Worm (Caenorhabditis elegans): ENCODE measurements around the gene yap-1.
A peak's percentile ranks its signal among the peaks of the same experiment; 100 is the strongest.

ce11 chrX:10731837-10732236 lies 40.1 kb downstream of the yap-1 start:
- TF ChIP-seq nhr-11 (tag; optimal IDR thresholded peaks at IDR 0.05) (no peak), dmd-6 (GFP tag; IDR thresholded peaks at IDR 0.05) (peak; percentile 47; the same call in 1 of the 2 replicates), lin-15B (tag; optimal IDR thresholded peaks at IDR 0.05) (no peak), pqm-1 (tag; optimal IDR thresholded peaks at IDR 0.05) (no peak), aly-2 (tag; optimal IDR thresholded peaks at IDR 0.05) (no peak), nhr-237 (tag; optimal IDR thresholded peaks at IDR 0.05) (no peak), dpl-1 (GFP tag; optimal IDR thresholded peaks at IDR 0.05) (no peak), F49E8.2 (tag; optimal IDR thresholded peaks at IDR 0.05; ENCODE audit: borderline replicate concordance) (no peak), skn-1 (tag; optimal IDR thresholded peaks at IDR 0.05) (no peak), ces-1 (GFP tag; optimal IDR thresholded peaks at IDR 0.05) (no peak), lim-7 (GFP tag; IDR thresholded peaks at IDR 0.05) (no peak)
